Worm (Caenorhabditis elegans) whole organism, early embryonic: ENCODE measurements around the gene cdk-11.1.

Source experiments
- aly-1 ChIP-seq: sonication (generic microtip); optimal IDR thresholded peaks from 2 replicates; lab custom pipeline; 2016; ENCODE audit warnings: missing genetic modification characterization, missing compliant biosample characterization
- hmbx-1 ChIP-seq: sonication (generic microtip); optimal IDR thresholded peaks from 2 replicates; lab custom pipeline; 2016; ENCODE audit warnings: mild to moderate bottlenecking, missing genetic modification characterization, missing compliant biosample characterization

DNA sequence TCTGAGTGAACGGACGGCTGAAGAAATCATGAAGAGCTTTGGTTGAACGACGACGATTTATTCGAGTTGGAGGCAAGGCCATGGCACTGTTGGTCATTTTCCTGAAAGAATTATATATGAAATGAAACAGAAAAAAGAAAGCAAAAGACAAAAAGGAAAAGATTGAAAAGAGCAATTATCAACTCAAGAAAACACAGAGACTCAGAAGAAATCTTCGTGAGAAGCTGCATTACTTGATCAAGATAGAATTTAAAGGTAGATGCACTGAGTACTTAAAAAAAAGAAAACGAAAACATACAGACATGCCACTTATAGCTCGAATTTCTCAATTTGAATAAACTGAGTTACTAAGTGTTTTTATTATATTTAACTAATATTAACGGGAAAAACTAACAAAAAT lies 19.5 kb downstream of the cdk-11.1 start, which contains the start of gene cpna-5:
- TF ChIP-seq aly-1 (tag; lab: Kevin White, UChicago) (no peak), hmbx-1 (tag; lab: Kevin White, UChicago) (no peak)
